Worm (Caenorhabditis elegans) whole organism, midembryonic: ENCODE measurements around the gene sto-3.

Experiments
- T22C8.4 ChIP-seq: fragments of 200-800 bp; sonication (Bioruptor generic); IDR thresholded peaks from 2 replicates; pipeline ENCODE4 v1.3.6; 2022; ENCODE audit warnings: missing genetic modification characterization, missing compliant biosample characterization
- cog-1 ChIP-seq: sonication (generic microtip); optimal IDR thresholded peaks from 2 replicates; lab custom pipeline; 2016; ENCODE audit warnings: missing genetic modification characterization, missing compliant biosample characterization
- flt-1 ChIP-seq: fragments of 200-800 bp; sonication (Bioruptor generic); IDR thresholded peaks from 2 replicates; pipeline ENCODE4 v1.3.6; 2022; ENCODE audit warnings: missing genetic modification characterization, missing compliant biosample characterization
- klf-2 ChIP-seq: fragments of 200-800 bp; sonication (Bioruptor generic); conservative IDR thresholded peaks from 2 replicates; pipeline ENCODE4 v1.3.6; 2022; ENCODE audit warnings: missing genetic modification reagents, missing genetic modification characterization, missing compliant biosample characterization
- med-1 ChIP-seq: sonication (generic microtip); optimal IDR thresholded peaks from 2 replicates; lab custom pipeline; 2017; ENCODE audit warnings: missing genetic modification characterization, mild to moderate bottlenecking, missing compliant biosample characterization, antibody characterized with exemption, missing genetic modification reagents; ENCODE audit not compliant: insufficient read depth
- ref-1 ChIP-seq: fragments of 200-800 bp; sonication (Bioruptor generic); conservative IDR thresholded peaks from 2 replicates; pipeline ENCODE4 v1.3.6; 2022; ENCODE audit warnings: missing genetic modification reagents, missing genetic modification characterization, missing compliant biosample characterization
- tab-1 ChIP-seq: fragments of 200-800 bp; sonication (Bioruptor generic); IDR thresholded peaks from 2 replicates; pipeline ENCODE4 v1.3.6; 2022; ENCODE audit warnings: missing genetic modification characterization, missing compliant biosample characterization
- ztf-23 ChIP-seq: fragments of 200-800 bp; sonication (Bioruptor generic); IDR thresholded peaks from 2 replicates; pipeline ENCODE4 v1.3.6; 2022; ENCODE audit warnings: missing genetic modification reagents, missing genetic modification characterization, missing compliant biosample characterization
- ztf-29 ChIP-seq: fragments of 200-800 bp; sonication (Bioruptor generic); IDR thresholded peaks from 2 replicates; pipeline ENCODE4 v1.3.6; 2022; ENCODE audit warnings: missing genetic modification reagents, missing genetic modification characterization, missing compliant biosample characterization

Gene sto-3

DNA sequence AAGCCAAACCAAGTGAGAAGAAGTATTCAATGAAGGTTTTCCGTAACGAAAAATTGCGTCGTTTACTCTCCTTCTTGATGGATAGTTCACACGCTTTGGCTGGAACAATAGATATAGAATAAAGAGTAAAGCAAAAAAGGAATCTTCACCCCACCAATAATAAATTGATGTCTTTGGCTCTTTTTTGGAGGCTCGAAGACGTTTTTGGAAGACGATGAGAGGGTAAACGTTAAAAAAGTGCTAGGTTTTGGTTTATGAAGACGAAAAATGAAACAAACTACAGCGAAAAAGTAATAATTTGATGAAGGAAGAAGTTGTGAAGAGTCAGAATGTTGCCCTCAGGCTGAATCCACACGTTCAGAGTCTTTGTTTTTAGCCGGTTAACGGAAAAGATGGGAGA is at the start of gene sto-3:
sto-3 (minus strand) TSS at position 101 of the 400 bp plus-strand sequence.
- TF ChIP-seq med-1 (GFP tag; lab: Kevin White, UChicago) (no peak), ztf-29 (no peak), flt-1 (GFP tag; lab: Robert Waterston, UW) (no peak), T22C8.4 (GFP tag; lab: Robert Waterston, UW) (no peak), tab-1 (GFP tag; lab: Robert Waterston, UW) (no peak), cog-1 (tag; lab: Kevin White, UChicago) (no peak), ref-1 (GFP tag; lab: Robert Waterston, UW) (no peak), klf-2 (GFP tag; lab: Robert Waterston, UW) (no peak), ztf-23 (GFP tag; lab: Robert Waterston, UW) (no peak)

DNA sequence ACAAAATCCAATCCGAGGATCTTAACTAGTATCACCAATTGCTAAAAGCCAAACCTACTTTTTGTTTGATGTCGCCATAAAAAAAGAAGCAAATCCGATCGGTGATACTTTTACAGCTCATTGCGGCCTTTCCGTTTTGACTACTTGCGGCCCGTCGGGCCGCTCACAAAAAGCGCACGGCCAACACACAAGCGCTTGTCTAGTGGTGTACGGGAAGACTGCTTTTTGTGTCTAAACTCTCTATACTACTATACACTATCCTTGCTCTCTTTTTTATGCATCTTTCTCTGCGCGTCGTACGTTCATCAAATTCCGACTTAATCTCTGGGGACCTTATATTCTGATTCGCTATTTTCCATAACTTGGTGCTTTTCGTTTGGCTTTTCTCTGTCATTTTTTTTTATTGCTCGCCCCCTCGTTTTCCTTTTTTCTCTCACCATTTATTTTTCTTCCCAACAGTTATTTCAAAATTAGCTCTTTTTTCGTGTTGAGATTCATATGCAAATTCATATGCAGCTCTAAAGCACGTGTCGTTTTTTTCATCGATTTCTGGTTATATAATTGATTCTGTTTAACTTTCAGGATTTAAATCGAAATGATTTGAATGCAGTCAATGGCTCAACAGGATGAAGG is 44.8 kb upstream of the sto-3 start, which contains the start of gene noca-2:
noca-2 (plus strand) TSS at position 583 of the 633 bp plus-strand sequence.
- peak; percentile 46 for TF ChIP-seq cog-1 (tag; lab: Kevin White, UChicago)
- no peak for TF ChIP-seq tab-1 (GFP tag; lab: Robert Waterston, UW)

DNA sequence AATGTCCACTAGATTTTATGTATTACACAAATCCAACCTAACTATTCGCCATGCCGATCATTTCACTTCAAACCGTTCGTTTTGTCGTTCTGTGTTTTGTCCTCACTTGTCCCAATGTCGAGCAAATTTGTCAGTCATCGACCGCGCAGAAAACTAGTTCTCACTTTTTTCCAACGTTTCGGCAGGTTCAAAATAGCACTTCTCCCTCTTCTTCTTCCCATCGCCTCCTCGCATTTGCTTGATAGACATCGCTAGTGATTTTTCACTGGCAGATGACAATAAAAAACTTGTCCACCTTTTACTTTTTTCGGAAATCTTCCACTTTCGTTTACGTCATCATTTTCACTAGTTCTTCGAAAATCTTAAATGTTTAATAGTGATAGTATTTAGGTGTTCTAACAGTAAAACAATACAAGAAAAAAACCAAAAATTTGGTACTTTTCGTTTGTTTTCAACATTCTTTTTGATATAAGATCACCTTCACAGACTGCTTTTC is 43.7 kb upstream of the sto-3 start:
- TF ChIP-seq ztf-29, result no peak
- TF ChIP-seq ref-1 (GFP tag; lab: Robert Waterston, UW), result no peak
- no peak for TF ChIP-seq med-1 (GFP tag; lab: Kevin White, UChicago)
- TF ChIP-seq T22C8.4 (GFP tag; lab: Robert Waterston, UW), result no peak
- no peak for TF ChIP-seq cog-1 (tag; lab: Kevin White, UChicago)
- no peak for TF ChIP-seq tab-1 (GFP tag; lab: Robert Waterston, UW)
- no peak for TF ChIP-seq ztf-23 (GFP tag; lab: Robert Waterston, UW)
- no peak for TF ChIP-seq flt-1 (GFP tag; lab: Robert Waterston, UW)
- no peak for TF ChIP-seq klf-2 (GFP tag; lab: Robert Waterston, UW)

DNA sequence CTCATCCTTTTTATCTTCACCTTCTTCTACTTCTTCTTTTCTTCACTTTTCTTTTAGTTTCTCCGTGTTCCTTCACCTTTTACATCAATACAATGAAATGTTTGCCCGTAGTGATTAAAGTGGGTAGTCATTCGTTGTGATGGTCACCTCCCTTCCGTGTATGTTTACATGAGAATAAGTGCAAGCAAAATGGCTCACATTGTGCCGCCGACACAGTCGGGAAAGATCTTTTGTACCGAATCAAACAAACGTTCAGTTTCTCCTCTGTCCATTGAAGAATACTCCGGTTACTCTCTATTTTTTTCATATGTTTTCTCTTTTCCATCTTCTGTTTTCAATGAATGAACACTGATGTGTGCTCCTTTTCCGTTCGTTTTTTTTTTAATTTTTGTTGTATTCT is 42.3 kb upstream of the sto-3 start:
- no peak for TF ChIP-seq ztf-29
- no peak for TF ChIP-seq klf-2 (GFP tag; lab: Robert Waterston, UW)
- no peak for TF ChIP-seq flt-1 (GFP tag; lab: Robert Waterston, UW)
- no peak for TF ChIP-seq ref-1 (GFP tag; lab: Robert Waterston, UW)
- TF ChIP-seq tab-1 (GFP tag; lab: Robert Waterston, UW), result no peak
- no peak for TF ChIP-seq T22C8.4 (GFP tag; lab: Robert Waterston, UW)
- no peak for TF ChIP-seq ztf-23 (GFP tag; lab: Robert Waterston, UW)
- TF ChIP-seq cog-1 (tag; lab: Kevin White, UChicago), result no peak
- TF ChIP-seq med-1 (GFP tag; lab: Kevin White, UChicago), result no peak

DNA sequence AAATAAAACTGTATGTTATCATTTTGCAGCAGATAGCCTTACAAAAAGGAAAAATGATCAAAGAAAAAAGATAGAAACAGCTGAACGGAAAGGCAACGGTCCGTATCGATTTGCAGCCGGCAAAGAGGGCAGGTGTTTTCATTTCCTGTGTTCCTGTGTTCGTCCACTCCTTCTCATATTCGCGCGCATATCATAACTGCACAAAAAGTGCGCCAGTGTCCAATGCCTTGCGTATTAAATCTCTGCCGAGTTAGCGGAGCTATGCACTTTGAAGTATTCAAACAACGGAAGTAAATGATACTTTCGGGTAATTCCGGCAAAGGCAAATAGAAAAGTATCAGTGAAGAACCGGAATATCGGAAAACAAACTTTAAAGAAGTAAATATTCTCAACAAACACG is 40.7 kb upstream of the sto-3 start:
- no peak for TF ChIP-seq tab-1 (GFP tag; lab: Robert Waterston, UW)
- no peak for TF ChIP-seq ref-1 (GFP tag; lab: Robert Waterston, UW)
- TF ChIP-seq flt-1 (GFP tag; lab: Robert Waterston, UW), result 0 out of 2 replicates have a peak, but pooled peaks have one; percentile 52
- TF ChIP-seq T22C8.4 (GFP tag; lab: Robert Waterston, UW), result no peak
- TF ChIP-seq klf-2 (GFP tag; lab: Robert Waterston, UW), result no peak
- no peak for TF ChIP-seq med-1 (GFP tag; lab: Kevin White, UChicago)
- TF ChIP-seq cog-1 (tag; lab: Kevin White, UChicago), result peak; percentile 32
- TF ChIP-seq ztf-23 (GFP tag; lab: Robert Waterston, UW), result no peak
- no peak for TF ChIP-seq ztf-29

DNA sequence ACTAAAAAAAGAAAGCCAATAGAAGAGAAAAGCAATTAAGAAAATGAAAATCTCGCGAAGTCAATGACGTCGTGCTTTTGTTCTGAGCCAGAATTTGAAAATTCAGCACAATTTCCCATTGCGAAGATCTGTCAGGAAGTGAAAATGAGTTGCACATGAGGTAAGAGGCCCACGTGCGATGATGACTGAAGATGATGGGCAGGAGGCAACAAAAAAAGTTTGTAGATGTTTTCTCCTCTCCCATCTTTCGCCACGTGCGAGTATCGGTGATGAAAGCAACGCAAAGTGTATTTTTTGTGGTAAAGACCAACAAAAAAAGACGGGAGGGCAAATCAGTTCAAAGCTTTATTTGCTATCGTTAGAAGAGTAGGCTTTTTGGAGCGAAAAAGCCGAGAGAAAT is 40.2 kb upstream of the sto-3 start:
- no peak for TF ChIP-seq tab-1 (GFP tag; lab: Robert Waterston, UW)
- TF ChIP-seq cog-1 (tag; lab: Kevin White, UChicago), result no peak
- TF ChIP-seq ref-1 (GFP tag; lab: Robert Waterston, UW), result no peak
- no peak for TF ChIP-seq ztf-29
- TF ChIP-seq ztf-23 (GFP tag; lab: Robert Waterston, UW), result no peak
- no peak for TF ChIP-seq T22C8.4 (GFP tag; lab: Robert Waterston, UW)
- no peak for TF ChIP-seq med-1 (GFP tag; lab: Kevin White, UChicago)
- TF ChIP-seq flt-1 (GFP tag; lab: Robert Waterston, UW), result no peak
- no peak for TF ChIP-seq klf-2 (GFP tag; lab: Robert Waterston, UW)

DNA sequence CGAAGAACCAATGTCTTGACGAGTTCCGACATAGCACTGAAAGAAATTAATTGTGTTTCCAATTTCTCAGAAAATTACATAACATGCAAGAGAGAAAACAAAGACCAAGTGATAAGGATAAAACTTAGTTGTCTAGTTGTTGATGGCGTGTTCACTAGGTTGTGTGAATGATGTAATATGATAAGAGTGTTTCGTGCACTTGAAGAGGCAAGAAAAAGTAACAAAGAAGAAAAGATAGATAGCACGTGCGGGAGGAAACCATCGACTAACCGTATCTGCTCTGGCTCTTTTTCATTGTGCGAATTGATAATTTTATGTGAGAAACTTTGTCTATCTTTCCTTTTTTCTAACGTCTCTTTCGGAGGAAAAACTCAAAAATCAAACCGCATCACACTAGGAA is 39.7 kb upstream of the sto-3 start, which contains the start of gene sfxn-1.5:
sfxn-1.5 (minus strand) TSS at position 36 of the 400 bp plus-strand sequence.
- TF ChIP-seq med-1 (GFP tag; lab: Kevin White, UChicago) (no peak), T22C8.4 (GFP tag; lab: Robert Waterston, UW) (no peak), tab-1 (GFP tag; lab: Robert Waterston, UW) (no peak), klf-2 (GFP tag; lab: Robert Waterston, UW) (no peak), flt-1 (GFP tag; lab: Robert Waterston, UW) (no peak)

DNA sequence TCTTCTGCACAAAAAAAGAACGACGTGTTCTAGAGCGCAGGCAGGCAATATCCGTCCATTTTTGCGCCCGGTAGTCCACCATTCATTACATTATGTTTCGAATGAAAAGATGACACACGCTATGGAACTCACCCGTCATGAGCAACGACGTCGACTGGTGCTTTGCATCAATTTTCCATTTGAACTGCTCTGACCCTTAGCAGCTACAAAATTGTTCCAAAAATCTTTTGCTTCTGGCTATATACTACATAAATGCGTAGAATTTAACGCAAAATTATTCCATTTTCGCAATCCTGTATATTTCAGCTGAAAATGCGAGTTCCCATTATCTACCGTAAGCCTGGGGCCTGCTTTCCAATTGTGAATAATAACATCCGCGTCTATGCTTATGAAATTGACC is 36.4 kb upstream of the sto-3 start, which contains the start of gene T04F8.3:
T04F8.3 (plus strand) TSS at position 301 of the 400 bp plus-strand sequence.
- TF ChIP-seq klf-2 (GFP tag; lab: Robert Waterston, UW) (no peak), ref-1 (GFP tag; lab: Robert Waterston, UW) (no peak), tab-1 (GFP tag; lab: Robert Waterston, UW) (no peak), ztf-23 (GFP tag; lab: Robert Waterston, UW) (no peak), T22C8.4 (GFP tag; lab: Robert Waterston, UW) (no peak), med-1 (GFP tag; lab: Kevin White, UChicago) (no peak), flt-1 (GFP tag; lab: Robert Waterston, UW) (no peak), cog-1 (tag; lab: Kevin White, UChicago) (no peak), ztf-29 (no peak)

DNA sequence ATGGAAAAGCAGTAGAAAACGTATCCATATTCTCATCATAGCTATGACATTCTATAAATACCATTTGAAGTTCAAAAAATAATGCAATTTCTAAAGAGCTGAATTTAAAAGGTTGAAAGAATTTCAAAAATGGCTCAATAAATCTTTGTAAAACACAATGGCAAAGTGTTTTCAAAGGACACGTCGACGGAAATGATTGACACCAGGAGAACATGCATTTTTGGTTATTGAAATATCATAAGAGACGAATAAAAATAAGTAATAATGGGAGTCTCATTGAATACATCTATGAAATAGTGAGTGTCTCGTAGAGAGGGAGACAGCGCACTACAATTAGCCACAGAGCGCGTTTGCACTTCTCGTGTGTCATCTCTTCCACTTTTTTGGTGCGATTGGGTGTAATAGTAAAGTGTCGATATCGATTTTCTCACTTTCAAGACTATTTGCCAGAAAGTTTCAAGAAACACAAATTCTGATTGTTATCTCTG is 34.7 kb upstream of the sto-3 start, which contains the start of gene T04F8.2:
T04F8.2 (minus strand) TSS at position 51 of the 488 bp plus-strand sequence.
- TF ChIP-seq med-1 (GFP tag; lab: Kevin White, UChicago), result no peak
- TF ChIP-seq flt-1 (GFP tag; lab: Robert Waterston, UW), result no peak
- peak; percentile 45 for TF ChIP-seq cog-1 (tag; lab: Kevin White, UChicago)
- no peak for TF ChIP-seq ref-1 (GFP tag; lab: Robert Waterston, UW)
- TF ChIP-seq tab-1 (GFP tag; lab: Robert Waterston, UW), result no peak
- no peak for TF ChIP-seq klf-2 (GFP tag; lab: Robert Waterston, UW)
- no peak for TF ChIP-seq ztf-23 (GFP tag; lab: Robert Waterston, UW)
- peak; percentile 39; the same call in 1 of the 2 replicates for TF ChIP-seq T22C8.4 (GFP tag; lab: Robert Waterston, UW)
